Fruit fly (Drosophila melanogaster) whole organism, pupa: ENCODE results near the gene cad.

Source experiments
- CG10348 ChIP-seq: fragments of 200-800 bp; sonication (Bioruptor generic); IDR thresholded peaks from 2 replicates; pipeline ENCODE4 v1.3.6; 2022; ENCODE audit warnings: missing biosample characterization, missing genetic modification characterization
- CG12605 ChIP-seq: fragments of 200-800 bp; sonication (Bioruptor generic); IDR thresholded peaks from 2 replicates; pipeline ENCODE4 v1.3.6; 2022; ENCODE audit warnings: missing biosample characterization, missing genetic modification characterization
- CG13204 ChIP-seq: fragments of 200-800 bp; sonication (Bioruptor generic); optimal IDR thresholded peaks from 2 replicates; lab custom pipeline; 2018; ENCODE audit warnings: missing biosample characterization, mild to moderate bottlenecking, missing genetic modification characterization, moderate library complexity
- CG14655 ChIP-seq: fragments of 200-800 bp; sonication (Bioruptor generic); optimal IDR thresholded peaks from 3 replicates; lab custom pipeline; 2017; ENCODE audit warnings: mild to moderate bottlenecking, missing biosample characterization, missing genetic modification reagents, missing genetic modification characterization
- CG15710 ChIP-seq: fragments of 200-800 bp; sonication (Bioruptor generic); optimal IDR thresholded peaks from 2 replicates; lab custom pipeline; 2018; ENCODE audit warnings: missing biosample characterization, mild to moderate bottlenecking, missing genetic modification characterization, moderate library complexity
- CG17806 ChIP-seq: fragments of 200-800 bp; sonication (Bioruptor generic); optimal IDR thresholded peaks from 2 replicates; lab custom pipeline; 2018; ENCODE audit warnings: missing biosample characterization, mild to moderate bottlenecking, missing genetic modification characterization, moderate library complexity
- CG32121 ChIP-seq: fragments of 200-800 bp; sonication (Bioruptor generic); IDR thresholded peaks from 2 replicates; pipeline ENCODE4 v1.3.6; 2022; ENCODE audit warnings: missing biosample characterization, missing genetic modification characterization
- CG34367 ChIP-seq: fragments of 200-800 bp; sonication (Bioruptor generic); optimal IDR thresholded peaks from 2 replicates; lab custom pipeline; 2018; ENCODE audit warnings: missing biosample characterization, mild to moderate bottlenecking, missing genetic modification characterization
- CG4496 ChIP-seq: fragments of 200-800 bp; sonication (Bioruptor generic); IDR thresholded peaks from 3 replicates; pipeline ENCODE4 v1.3.6; 2022; ENCODE audit warnings: missing biosample characterization, missing genetic modification characterization
- CG8159 ChIP-seq: fragments of 200-800 bp; sonication (Bioruptor generic); optimal IDR thresholded peaks from 3 replicates; lab custom pipeline; 2018; ENCODE audit warnings: missing biosample characterization, mild to moderate bottlenecking, missing genetic modification characterization, moderate library complexity
- CG8301 ChIP-seq: fragments of 200-800 bp; sonication (Bioruptor generic); optimal IDR thresholded peaks from 2 replicates; lab custom pipeline; 2018; ENCODE audit warnings: missing biosample characterization, mild to moderate bottlenecking, missing genetic modification characterization
- CG9948 ChIP-seq: fragments of 200-800 bp; sonication (Bioruptor generic); optimal IDR thresholded peaks from 2 replicates; lab custom pipeline; 2018; ENCODE audit warnings: missing biosample characterization, mild to moderate bottlenecking, missing genetic modification characterization, moderate library complexity
- D1 ChIP-seq: fragments of 200-800 bp; sonication (Bioruptor generic); optimal IDR thresholded peaks from 2 replicates; lab custom pipeline; 2018; ENCODE audit warnings: missing biosample characterization, mild to moderate bottlenecking, missing genetic modification characterization, moderate library complexity
- EcR ChIP-seq: fragments of 200-800 bp; sonication (Bioruptor generic); optimal IDR thresholded peaks from 3 replicates; lab custom pipeline; 2019; ENCODE audit warnings: missing biosample characterization, missing genetic modification characterization, mild to moderate bottlenecking, moderate library complexity, missing genetic modification reagents
- Ets98B ChIP-seq: fragments of 200-800 bp; sonication (Bioruptor generic); IDR thresholded peaks from 2 replicates; pipeline ENCODE4 v1.3.6; 2022; ENCODE audit warnings: missing biosample characterization, missing genetic modification characterization
- Pif1A ChIP-seq: fragments of 200-800 bp; sonication (Bioruptor generic); optimal IDR thresholded peaks from 3 replicates; lab custom pipeline; 2016; ENCODE audit warnings: missing biosample characterization, missing genetic modification characterization
- Pif1B ChIP-seq: fragments of 200-800 bp; sonication (Bioruptor generic); optimal IDR thresholded peaks from 3 replicates; lab custom pipeline; 2016; ENCODE audit warnings: missing biosample characterization, missing genetic modification characterization
- Snoo ChIP-seq: fragments of 200-800 bp; sonication (Bioruptor generic); optimal IDR thresholded peaks from 3 replicates; lab custom pipeline; 2017; ENCODE audit warnings: missing biosample characterization, mild to moderate bottlenecking, missing genetic modification characterization, inconsistent platforms
- fd96Ca ChIP-seq: fragments of 200-800 bp; sonication (Bioruptor generic); IDR thresholded peaks from 3 replicates; pipeline ENCODE4 v1.3.6; 2022; ENCODE audit warnings: missing biosample characterization, missing genetic modification characterization
- gl ChIP-seq: fragments of 200-800 bp; sonication (Bioruptor generic); optimal IDR thresholded peaks from 2 replicates; lab custom pipeline; 2018; ENCODE audit warnings: missing biosample characterization, mild to moderate bottlenecking, missing genetic modification characterization
- rn ChIP-seq: fragments of 200-800 bp; sonication (Bioruptor generic); IDR thresholded peaks from 2 replicates; pipeline ENCODE4 v1.3.6; 2022; ENCODE audit warnings: missing biosample characterization, missing genetic modification characterization

cad gene

DNA sequence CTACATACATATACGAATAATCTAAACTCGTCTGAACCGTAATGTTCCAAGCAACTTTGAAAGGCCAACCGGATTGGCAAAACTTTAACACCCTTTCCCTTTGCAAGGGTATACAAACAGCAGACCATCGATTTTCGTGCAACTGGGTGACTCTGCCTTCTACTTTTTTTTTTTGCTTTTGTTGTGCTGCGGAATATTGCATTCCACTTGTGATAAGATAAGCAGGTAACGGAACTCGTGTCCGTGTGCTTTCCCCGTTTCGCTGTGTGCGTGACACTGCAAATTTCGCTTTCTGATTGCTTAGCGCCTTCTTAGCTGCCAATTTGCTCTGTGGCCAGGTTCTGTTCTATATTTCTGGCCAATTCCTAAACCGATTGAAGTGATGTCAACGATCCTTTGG is 9.6 kb upstream of the cad start:
- TF ChIP-seq CG13204 (no peak), CG32121 (no peak), fd96Ca (GFP tag; lab: Robert Waterston, UW) (no peak), Pif1A (no peak), CG15710 (tag; lab: Kevin White, UChicago) (no peak), EcR (GFP tag; lab: Kevin White, UChicago) (no peak), Pif1B (no peak), rn (no peak), D1 (tag; lab: Kevin White, UChicago) (no peak), Snoo (no peak), CG8159 (tag; lab: Kevin White, UChicago) (no peak), CG12605 (GFP tag; lab: Robert Waterston, UW) (no peak), CG9948 (tag; lab: Kevin White, UChicago) (no peak), gl (no peak), CG14655 (no peak)

DNA sequence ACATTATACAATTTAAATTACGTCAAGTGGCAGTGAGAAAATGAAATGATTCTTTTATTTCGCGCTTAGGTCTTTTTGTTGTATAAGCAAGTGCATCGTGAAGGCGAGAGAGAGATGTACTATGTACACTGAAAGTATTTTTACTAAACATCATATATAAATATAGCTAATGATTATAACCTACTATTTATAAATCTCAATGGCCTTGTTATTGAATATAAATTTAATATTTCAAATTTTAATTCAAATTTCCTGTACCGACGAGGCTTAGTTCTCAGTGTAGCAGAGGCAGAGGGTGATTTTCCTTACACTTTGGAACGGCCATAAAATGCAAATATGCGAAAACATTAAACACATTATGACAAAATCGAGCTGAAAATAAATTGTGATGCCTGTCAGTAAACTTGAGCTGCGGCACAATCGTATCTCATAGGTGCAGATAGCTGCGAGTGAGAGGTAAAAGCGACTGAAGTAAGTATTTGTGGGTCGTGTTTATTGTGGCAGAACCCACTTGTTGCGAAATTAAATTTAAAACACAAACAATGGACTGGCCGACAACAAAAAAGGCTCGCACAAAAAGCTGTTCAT is 8.5 kb upstream of the cad start:
- no peak for TF ChIP-seq EcR (GFP tag; lab: Kevin White, UChicago)
- TF ChIP-seq CG34367 (tag; lab: Kevin White, UChicago), result peak; percentile 49
- TF ChIP-seq CG9948 (tag; lab: Kevin White, UChicago), result peak; percentile 75
- peak; percentile 79 for TF ChIP-seq CG12605 (GFP tag; lab: Robert Waterston, UW)
- TF ChIP-seq gl, result peak; percentile 28
- TF ChIP-seq CG17806, result peak; percentile 72
- TF ChIP-seq CG32121, result peak; percentile 77
- peak; percentile 73 for TF ChIP-seq Pif1B
- TF ChIP-seq CG10348 (GFP tag; lab: Robert Waterston, UW), result no peak
- TF ChIP-seq CG13204, result no peak
- peak; percentile 62 for TF ChIP-seq CG8301
- TF ChIP-seq CG4496 (GFP tag; lab: Robert Waterston, UW), result peak; percentile 76
- TF ChIP-seq Ets98B, result peak; percentile 65
- peak; percentile 77 for TF ChIP-seq CG15710 (tag; lab: Kevin White, UChicago)
- peak; percentile 74 for TF ChIP-seq Pif1A
- peak; percentile 35; the same call in 1 of the 3 replicates for TF ChIP-seq fd96Ca (GFP tag; lab: Robert Waterston, UW)
- TF ChIP-seq CG14655, result peak; percentile 73
- peak; percentile 78 for TF ChIP-seq Snoo
- TF ChIP-seq rn, result 0 out of 2 replicates have a peak, but pooled peaks have one; percentile 44
- peak; percentile 83 for TF ChIP-seq CG8159 (tag; lab: Kevin White, UChicago)
- TF ChIP-seq D1 (tag; lab: Kevin White, UChicago), result no peak

DNA sequence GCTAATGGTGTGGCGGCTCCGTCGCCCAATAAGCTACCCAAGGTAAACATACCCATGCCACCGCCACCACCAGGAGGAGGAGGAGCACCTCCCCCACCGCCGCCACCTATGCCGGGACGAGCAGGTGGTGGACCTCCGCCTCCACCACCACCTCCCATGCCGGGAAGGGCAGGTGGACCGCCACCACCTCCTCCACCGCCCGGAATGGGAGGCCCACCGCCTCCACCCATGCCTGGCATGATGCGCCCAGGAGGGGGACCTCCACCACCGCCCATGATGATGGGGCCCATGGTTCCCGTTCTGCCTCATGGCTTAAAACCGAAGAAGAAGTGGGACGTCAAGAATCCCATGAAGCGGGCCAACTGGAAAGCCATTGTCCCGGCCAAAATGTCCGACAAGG is 5.9 kb upstream of the cad start:
- TF ChIP-seq gl, result no peak
- TF ChIP-seq, all 21 proteins: peak for 0

DNA sequence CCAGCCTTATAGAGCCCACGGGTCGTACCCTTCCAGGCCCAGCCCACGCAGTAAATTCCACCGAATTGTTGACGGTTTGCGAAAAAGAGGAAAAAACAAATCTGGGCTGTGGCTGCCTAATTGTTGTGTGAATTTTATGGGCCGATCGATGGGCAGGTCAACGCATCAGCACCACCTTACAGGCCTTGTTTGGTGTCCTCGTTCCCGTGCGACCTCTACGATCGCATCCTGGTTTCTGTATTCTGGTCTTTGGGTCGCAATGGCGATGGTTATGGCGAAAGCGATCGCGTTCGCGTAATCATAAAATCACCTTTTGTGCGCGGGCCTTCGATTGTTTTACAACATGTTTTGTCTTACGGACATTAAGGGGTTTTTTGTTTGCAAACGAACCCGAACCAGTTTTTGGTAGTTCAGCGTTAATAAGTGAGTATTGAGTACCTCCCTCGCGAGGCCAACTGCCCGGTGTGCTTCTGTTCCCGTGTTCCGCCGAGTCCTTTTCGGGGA is 1.9 kb upstream of the cad start:
- TF ChIP-seq CG8301, result no peak
- no peak for TF ChIP-seq CG10348 (GFP tag; lab: Robert Waterston, UW)
- TF ChIP-seq CG17806, result no peak
- no peak for TF ChIP-seq CG4496 (GFP tag; lab: Robert Waterston, UW)
- TF ChIP-seq EcR (GFP tag; lab: Kevin White, UChicago), result no peak
- no peak for TF ChIP-seq CG14655
- TF ChIP-seq D1 (tag; lab: Kevin White, UChicago), result no peak
- no peak for TF ChIP-seq gl
- no peak for TF ChIP-seq Snoo
- no peak for TF ChIP-seq CG13204
- TF ChIP-seq CG8159 (tag; lab: Kevin White, UChicago), result no peak
- TF ChIP-seq CG9948 (tag; lab: Kevin White, UChicago), result no peak
- no peak for TF ChIP-seq Pif1A
- no peak for TF ChIP-seq CG32121
- TF ChIP-seq CG15710 (tag; lab: Kevin White, UChicago), result no peak
- no peak for TF ChIP-seq rn
- TF ChIP-seq fd96Ca (GFP tag; lab: Robert Waterston, UW), result no peak

DNA sequence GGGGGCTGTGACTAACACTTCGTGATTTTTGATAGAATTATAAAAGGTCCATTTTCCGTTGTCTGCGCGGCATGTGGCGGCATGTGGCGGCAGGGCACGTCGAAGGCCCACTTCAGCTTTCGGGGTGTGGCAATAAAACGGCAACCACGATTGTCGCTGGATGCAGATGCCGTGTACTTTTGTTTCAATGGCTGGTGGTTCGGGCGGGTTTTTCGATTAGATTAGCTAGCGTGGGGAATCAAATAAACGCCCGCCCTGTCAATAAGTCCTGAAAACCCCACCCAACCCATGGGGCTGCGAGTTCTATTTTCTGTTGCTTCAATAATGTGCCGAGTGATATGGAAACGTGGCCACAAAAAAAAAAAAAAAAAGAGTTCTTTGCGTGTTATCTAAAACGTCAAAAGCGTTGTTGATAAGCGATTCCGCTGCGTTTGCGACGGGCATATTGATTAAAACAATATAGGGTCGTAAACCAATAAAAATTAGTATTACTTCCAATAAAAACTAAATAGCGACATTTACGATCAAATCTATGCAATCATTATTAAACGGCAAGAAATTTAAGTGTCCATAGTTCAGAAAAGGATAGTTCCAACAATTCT is 3.0 kb downstream of the cad start:
- TF ChIP-seq fd96Ca (GFP tag; lab: Robert Waterston, UW) (0 out of 3 replicates have a peak, but pooled peaks have one; percentile 28), CG12605 (GFP tag; lab: Robert Waterston, UW) (no peak)

DNA sequence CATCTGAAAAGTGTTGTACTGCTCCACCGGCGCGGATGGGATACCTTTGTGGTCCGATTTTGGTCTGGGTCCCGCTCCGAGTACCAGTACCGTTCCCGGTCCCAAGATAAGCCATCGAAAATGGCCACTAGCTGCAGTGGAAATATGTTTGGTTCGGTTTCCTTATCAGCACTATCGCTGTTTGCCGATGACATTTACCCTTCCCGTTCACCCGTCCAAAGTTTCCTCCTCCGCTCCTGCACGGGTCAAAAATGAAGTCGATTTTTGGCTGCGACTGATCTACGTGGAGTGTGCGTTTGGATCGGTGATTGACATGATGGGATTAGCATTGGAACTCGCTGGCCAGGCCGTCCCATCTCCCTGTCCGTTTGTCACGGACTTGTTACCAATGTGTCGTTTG is 3.9 kb downstream of the cad start:
- TF ChIP-seq EcR (GFP tag; lab: Kevin White, UChicago) (no peak), D1 (tag; lab: Kevin White, UChicago) (no peak), Pif1B (no peak), CG8301 (no peak), CG8159 (tag; lab: Kevin White, UChicago) (no peak), CG15710 (tag; lab: Kevin White, UChicago) (no peak), rn (no peak), gl (no peak), CG10348 (GFP tag; lab: Robert Waterston, UW) (no peak), CG34367 (tag; lab: Kevin White, UChicago) (no peak)
- TF ChIP-seq, all 21 proteins: peak for 0

DNA sequence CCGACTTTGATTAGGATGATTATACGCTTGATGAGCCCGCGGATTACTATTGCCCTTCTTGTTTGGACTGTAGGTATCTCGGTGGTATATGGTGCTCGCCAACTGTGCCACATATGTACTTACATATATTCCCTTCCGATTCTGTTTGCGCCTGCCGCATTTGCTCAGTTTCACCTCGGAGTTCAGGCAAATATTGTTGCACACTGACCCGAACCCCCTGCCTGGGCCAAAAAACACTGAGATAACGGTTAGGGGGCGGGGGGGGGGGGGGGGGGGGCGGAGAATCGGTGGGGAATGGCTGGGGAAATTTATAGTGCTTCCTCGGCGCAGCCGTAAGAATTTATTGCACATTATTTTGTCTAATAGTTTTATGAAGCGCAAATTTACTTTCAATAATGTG is 5.4 kb downstream of the cad start:
- TF ChIP-seq CG32121 (no peak), CG8301 (no peak), D1 (tag; lab: Kevin White, UChicago) (no peak), CG14655 (no peak), gl (no peak), CG17806 (no peak), CG12605 (GFP tag; lab: Robert Waterston, UW) (no peak), CG15710 (tag; lab: Kevin White, UChicago) (no peak), CG4496 (GFP tag; lab: Robert Waterston, UW) (no peak), CG34367 (tag; lab: Kevin White, UChicago) (no peak), rn (no peak), EcR (GFP tag; lab: Kevin White, UChicago) (no peak), fd96Ca (GFP tag; lab: Robert Waterston, UW) (no peak), Ets98B (no peak), CG9948 (tag; lab: Kevin White, UChicago) (no peak), CG13204 (no peak), CG10348 (GFP tag; lab: Robert Waterston, UW) (no peak)
